Worm (Caenorhabditis elegans): Measurements from ENCODE around the gene wdr-5.2.

The wdr-5.2 gene

ce11 chrX:14349690-14350168 is at the start of gene wdr-5.2:
Gene wdr-5.2, plus strand, starts transcription at chrX:14350118.
- TF ChIP-seq tlp-1 (tag; optimal IDR thresholded peaks at IDR 0.05): no peak
- no peak for TF ChIP-seq nhr-11 (tag; optimal IDR thresholded peaks at IDR 0.05)
- TF ChIP-seq nhr-90 (tag; optimal IDR thresholded peaks at IDR 0.05; ENCODE audit: poor library complexity): no peak
- TF ChIP-seq efl-3 (GFP tag; optimal IDR thresholded peaks at IDR 0.05): no peak
- no peak for TF ChIP-seq pax-3 (tag; optimal IDR thresholded peaks at IDR 0.05)
- no peak for TF ChIP-seq fkh-10 (GFP tag; optimal IDR thresholded peaks at IDR 0.05)
- no peak for TF ChIP-seq hpl-2 (GFP tag; optimal IDR thresholded peaks at IDR 0.05)
- TF ChIP-seq hlh-4 (tag; optimal IDR thresholded peaks at IDR 0.05): no peak
- TF ChIP-seq alr-1 (tag; optimal IDR thresholded peaks at IDR 0.05; ENCODE audit: borderline replicate concordance): no peak
- no peak for TF ChIP-seq nhr-84 (tag; optimal IDR thresholded peaks at IDR 0.05)
- TF ChIP-seq snpc-4 (tag; optimal IDR thresholded peaks at IDR 0.05): no peak
- no peak for TF ChIP-seq tbx-2 (tag; optimal IDR thresholded peaks at IDR 0.05)
- TF ChIP-seq nhr-76 (tag; optimal IDR thresholded peaks at IDR 0.05): no peak
- TF ChIP-seq C04F5.9 (tag; optimal IDR thresholded peaks at IDR 0.05): no peak
- no peak for TF ChIP-seq vab-15 (tag; optimal IDR thresholded peaks at IDR 0.05)
- no peak for TF ChIP-seq blmp-1 (tag; optimal IDR thresholded peaks at IDR 0.05)
- TF ChIP-seq F16B12.6 (tag; optimal IDR thresholded peaks at IDR 0.05): peak; percentile 77
- TF ChIP-seq lin-35 (GFP tag; optimal IDR thresholded peaks at IDR 0.05): peak; percentile 2 to 30
- TF ChIP-seq ceh-63 (GFP tag; optimal IDR thresholded peaks at IDR 0.05): no peak
- TF ChIP-seq nhr-77 (tag; optimal IDR thresholded peaks at IDR 0.05): no peak
- TF ChIP-seq sup-37 (GFP tag; optimal IDR thresholded peaks at IDR 0.05): no peak
- TF ChIP-seq nhr-19 (GFP tag; conservative IDR thresholded peaks at IDR 0.05): no peak
- TF ChIP-seq ceh-88 (GFP tag; IDR thresholded peaks at IDR 0.05): no peak
- no peak for TF ChIP-seq fkh-8 (tag; optimal IDR thresholded peaks at IDR 0.05)
- TF ChIP-seq Y116A8C.19 (tag; optimal IDR thresholded peaks at IDR 0.05; ENCODE audit: borderline replicate concordance): no peak
- no peak for TF ChIP-seq dsc-1 (tag; optimal IDR thresholded peaks at IDR 0.05)
- TF ChIP-seq hlh-17 (GFP tag; optimal IDR thresholded peaks at IDR 0.05; ENCODE audit: borderline replicate concordance): no peak
- TF ChIP-seq egl-27 (tag; optimal IDR thresholded peaks at IDR 0.05): no peak
- TF ChIP-seq fkh-4 (tag; optimal IDR thresholded peaks at IDR 0.05; ENCODE audit: borderline replicate concordance): no peak
- TF ChIP-seq fos-1 (tag; optimal IDR thresholded peaks at IDR 0.05): peak; percentile 31
- TF ChIP-seq rnt-1 (tag; optimal IDR thresholded peaks at IDR 0.05): peak; percentile 26
- no peak for TF ChIP-seq pag-3 (tag; optimal IDR thresholded peaks at IDR 0.05; ENCODE audit: borderline replicate concordance, insufficient read depth)
- TF ChIP-seq mef-2 (tag; optimal IDR thresholded peaks at IDR 0.05): no peak
- no peak for TF ChIP-seq nhr-28 (tag; optimal IDR thresholded peaks at IDR 0.05)
- TF ChIP-seq unc-30 (tag; optimal IDR thresholded peaks at IDR 0.05): no peak
- TF ChIP-seq aha-1 (tag; optimal IDR thresholded peaks at IDR 0.05): no peak
- TF ChIP-seq efl-1 (optimal IDR thresholded peaks at IDR 0.05): peak; percentile 3 to 20
- TF ChIP-seq efl-1 (GFP tag; optimal IDR thresholded peaks at IDR 0.05 in 1 of 2): no peak
- no peak for TF ChIP-seq skn-1 (tag; optimal IDR thresholded peaks at IDR 0.05)
- TF ChIP-seq ztf-11 (tag; optimal IDR thresholded peaks at IDR 0.05): no peak
- no peak for TF ChIP-seq unc-130 (tag; optimal IDR thresholded peaks at IDR 0.05)
- TF ChIP-seq egl-13 (tag; optimal IDR thresholded peaks at IDR 0.05): no peak
- TF ChIP-seq lir-3 (tag; optimal IDR thresholded peaks at IDR 0.05; ENCODE audit: poor library complexity): no peak
- TF ChIP-seq pqm-1 (tag; optimal IDR thresholded peaks at IDR 0.05): no peak
- no peak for TF ChIP-seq grh-1 (GFP tag; IDR thresholded peaks at IDR 0.05)
- TF ChIP-seq nhr-85 (tag): no peak
- peak; percentile 5 for TF ChIP-seq nhr-20 (tag; optimal IDR thresholded peaks at IDR 0.05)
- TF ChIP-seq ztf-4 (tag; optimal IDR thresholded peaks at IDR 0.05): no peak
- no peak for TF ChIP-seq snu-23 (GFP tag; optimal IDR thresholded peaks at IDR 0.05)
- no peak for TF ChIP-seq lin-14 (GFP tag; optimal IDR thresholded peaks at IDR 0.05)
- no peak for TF ChIP-seq unc-62 (GFP tag; optimal IDR thresholded peaks at IDR 0.05)
- no peak for TF ChIP-seq ces-1 (GFP tag; optimal IDR thresholded peaks at IDR 0.05)
- TF ChIP-seq lin-15B (tag; optimal IDR thresholded peaks at IDR 0.05): no peak
- TF ChIP-seq lsy-2 (tag; optimal IDR thresholded peaks at IDR 0.05): peak in 1 of 2 experiments; percentile 49

All from whole organism, L1 larva.